Fruit fly (Drosophila melanogaster) whole organism, embryonic: ENCODE data around the gene Cwc25.
A peak's percentile ranks its signal among the peaks of the same experiment; 100 is the strongest.

Experiments
- Aef1 ChIP-seq: fragments of 200-800 bp; sonication (Bioruptor generic); IDR thresholded peaks from 3 replicates; pipeline ENCODE4 v1.3.6; 2022; ENCODE audit warnings: missing biosample characterization, missing genetic modification characterization
- Bdp1 ChIP-seq: fragments of 200-800 bp; sonication (Bioruptor generic); optimal IDR thresholded peaks from 3 replicates; lab custom pipeline; 2016; ENCODE audit warnings: missing biosample characterization, missing genetic modification characterization
- C15 ChIP-seq: fragments of 200-800 bp; sonication (Bioruptor generic); IDR thresholded peaks from 3 replicates; pipeline ENCODE4 v1.3.6; 2022; ENCODE audit warnings: missing biosample characterization, missing genetic modification characterization
- CG10462 ChIP-seq: fragments of 200-800 bp; sonication (Bioruptor generic); optimal IDR thresholded peaks from 2 replicates; lab custom pipeline; 2016; ENCODE audit warnings: missing biosample characterization, missing genetic modification characterization
- CG10654 ChIP-seq: fragments of 200-800 bp; sonication (Bioruptor generic); optimal IDR thresholded peaks from 2 replicates; lab custom pipeline; 2016; ENCODE audit warnings: missing biosample characterization, missing genetic modification characterization
- CG12769 ChIP-seq: fragments of 200-800 bp; sonication (Bioruptor generic); optimal IDR thresholded peaks from 2 replicates; lab custom pipeline; 2019; ENCODE audit warnings: missing biosample characterization, mild to moderate bottlenecking, missing genetic modification characterization, moderate library complexity
- CG17385 ChIP-seq: fragments of 200-800 bp; sonication (Bioruptor generic); optimal IDR thresholded peaks from 3 replicates; lab custom pipeline; 2018; ENCODE audit warnings: missing biosample characterization, mild to moderate bottlenecking, missing genetic modification characterization
- CG2202 ChIP-seq: fragments of 200-800 bp; sonication (Bioruptor generic); optimal IDR thresholded peaks from 2 replicates; lab custom pipeline; 2018; ENCODE audit warnings: missing biosample characterization, mild to moderate bottlenecking, missing genetic modification characterization
- CG2678 ChIP-seq: fragments of 200-800 bp; sonication (Bioruptor generic); optimal IDR thresholded peaks from 3 replicates; lab custom pipeline; 2019; ENCODE audit warnings: missing biosample characterization, mild to moderate bottlenecking, missing genetic modification characterization, moderate library complexity
- CG2889 ChIP-seq: fragments of 200-800 bp; sonication (Bioruptor generic); IDR thresholded peaks from 3 replicates; pipeline ENCODE4 v1.3.6; 2022; ENCODE audit warnings: missing biosample characterization, missing genetic modification characterization
- CG33213 ChIP-seq: fragments of 200-800 bp; sonication (Bioruptor generic); optimal IDR thresholded peaks from 3 replicates; lab custom pipeline; 2016; ENCODE audit warnings: missing biosample characterization, missing genetic modification characterization
- CG4360 ChIP-seq: fragments of 200-800 bp; sonication (Bioruptor generic); IDR thresholded peaks from 2 replicates; pipeline ENCODE4 v1.3.6; 2022; ENCODE audit warnings: missing biosample characterization, missing genetic modification characterization
- CG7556 ChIP-seq: fragments of 200-800 bp; sonication (Bioruptor generic); optimal IDR thresholded peaks from 2 replicates; lab custom pipeline; 2017; ENCODE audit warnings: missing biosample characterization, mild to moderate bottlenecking, missing genetic modification characterization
- CG7987 ChIP-seq: fragments of 200-800 bp; sonication (Bioruptor generic); optimal IDR thresholded peaks from 2 replicates; lab custom pipeline; 2018; ENCODE audit warnings: missing biosample characterization, mild to moderate bottlenecking, missing genetic modification characterization, moderate library complexity
- CG8089 ChIP-seq: fragments of 200-800 bp; sonication (Bioruptor generic); optimal IDR thresholded peaks from 3 replicates; lab custom pipeline; 2016; ENCODE audit warnings: missing biosample characterization, missing genetic modification characterization
- CG9437 ChIP-seq: fragments of 200-800 bp; sonication (Bioruptor generic); optimal IDR thresholded peaks from 2 replicates; lab custom pipeline; 2018; ENCODE audit warnings: missing biosample characterization, mild to moderate bottlenecking, missing genetic modification characterization
- Chrac-16 ChIP-seq: fragments of 200-800 bp; sonication (Bioruptor generic); optimal IDR thresholded peaks from 3 replicates; lab custom pipeline; 2016; ENCODE audit warnings: missing biosample characterization, missing genetic modification characterization
- D ChIP-seq, 2 experiments: fragments of 200-800 bp in 1 of 2; fragments of >200 bp in 1 of 2; sonication (Bioruptor generic) in 1 of 2; optimal IDR thresholded peaks; 2 replicates in 1 of 2; 3 replicates in 1 of 2; lab custom pipeline; 2017; ENCODE audit warnings: mild to moderate bottlenecking in 1 of 2, missing biosample characterization in 1 of 2, missing genetic modification characterization in 1 of 2, missing genetic modification reagents in 1 of 2
- Eip74EF ChIP-seq, 2 experiments: fragments of 200-800 bp in 1 of 2; fragments of >200 bp in 1 of 2; sonication (Bioruptor generic) in 1 of 2; optimal IDR thresholded peaks; 2 replicates each; lab custom pipeline; 2017 to 2019; ENCODE audit warnings: missing biosample characterization in 2 of 2, missing genetic modification characterization in 2 of 2, mild to moderate bottlenecking in 1 of 2, moderate library complexity in 1 of 2
- Fer1 ChIP-seq: fragments of 200-800 bp; sonication (Bioruptor generic); optimal IDR thresholded peaks from 2 replicates; lab custom pipeline; 2017; ENCODE audit warnings: missing biosample characterization, mild to moderate bottlenecking, missing genetic modification characterization
- Fer2 ChIP-seq: fragments of 200-800 bp; sonication (Bioruptor generic); optimal IDR thresholded peaks from 2 replicates; lab custom pipeline; 2018; ENCODE audit warnings: missing biosample characterization, mild to moderate bottlenecking, missing genetic modification characterization, moderate library complexity
- HHEX ChIP-seq: fragments of 200-800 bp; sonication (Bioruptor generic); optimal IDR thresholded peaks from 3 replicates; lab custom pipeline; 2017; ENCODE audit warnings: missing biosample characterization, mild to moderate bottlenecking, missing genetic modification characterization, missing genetic modification reagents
- HLH4C ChIP-seq: fragments of 200-800 bp; sonication (Bioruptor generic); IDR thresholded peaks from 3 replicates; pipeline ENCODE4 v1.3.6; 2022; ENCODE audit warnings: missing biosample characterization, missing genetic modification characterization; ENCODE audit not compliant: partially characterized antibody
- HmgD ChIP-seq: fragments of 200-800 bp; sonication (Bioruptor generic); optimal IDR thresholded peaks from 3 replicates; lab custom pipeline; 2016; ENCODE audit warnings: missing biosample characterization, missing genetic modification characterization
- Hr78 ChIP-seq, 2 experiments: fragments of 200-800 bp in 1 of 2; fragments of >200 bp in 1 of 2; sonication (Bioruptor generic) in 1 of 2; optimal IDR thresholded peaks; 2 replicates each; lab custom pipeline; 2017 to 2019; ENCODE audit warnings: missing biosample characterization in 2 of 2, missing genetic modification characterization in 2 of 2, mild to moderate bottlenecking in 1 of 2, moderate library complexity in 1 of 2
- Jarid2 ChIP-seq: fragments of 200-800 bp; sonication (Bioruptor generic); optimal IDR thresholded peaks from 3 replicates; lab custom pipeline; 2017; ENCODE audit warnings: mild to moderate bottlenecking, missing biosample characterization, missing genetic modification reagents, missing genetic modification characterization
- Lim3 ChIP-seq: fragments of 200-800 bp; sonication (Bioruptor generic); IDR thresholded peaks from 2 replicates; pipeline ENCODE4 v1.3.6; 2022; ENCODE audit warnings: missing biosample characterization, missing genetic modification characterization
- Mad ChIP-seq: fragments of 200-800 bp; sonication (Bioruptor generic); optimal IDR thresholded peaks from 2 replicates; lab custom pipeline; 2016; ENCODE audit warnings: missing biosample characterization, missing genetic modification characterization
- Max ChIP-seq: fragments of 200-800 bp; sonication (Bioruptor generic); optimal IDR thresholded peaks from 2 replicates; lab custom pipeline; 2016; ENCODE audit warnings: missing biosample characterization, mild to moderate bottlenecking, missing genetic modification characterization
- Optix ChIP-seq: fragments of 200-800 bp; sonication (Bioruptor generic); IDR thresholded peaks from 3 replicates; pipeline ENCODE4 v1.3.6; 2022; ENCODE audit warnings: missing biosample characterization, missing genetic modification characterization
- Ptx1 ChIP-seq: fragments of 200-800 bp; sonication (Bioruptor generic); IDR thresholded peaks from 2 replicates; pipeline ENCODE4 v1.3.6; 2022; ENCODE audit warnings: missing biosample characterization, missing genetic modification characterization
- Side ChIP-seq: fragments of 200-800 bp; sonication (Bioruptor generic); optimal IDR thresholded peaks from 2 replicates; lab custom pipeline; 2016; ENCODE audit warnings: missing biosample characterization, missing genetic modification characterization
- YL-1 ChIP-seq: fragments of 200-800 bp; sonication (Bioruptor generic); optimal IDR thresholded peaks from 3 replicates; lab custom pipeline; 2017; ENCODE audit warnings: missing biosample characterization, mild to moderate bottlenecking, missing genetic modification characterization
- br ChIP-seq: fragments of >200 bp; optimal IDR thresholded peaks from 2 replicates; lab custom pipeline; 2017
- crc ChIP-seq: fragments of 200-800 bp; sonication (Bioruptor generic); optimal IDR thresholded peaks from 2 replicates; lab custom pipeline; 2016; ENCODE audit warnings: missing biosample characterization, missing genetic modification characterization
- dmrt11E ChIP-seq: fragments of 200-800 bp; sonication (Bioruptor generic); optimal IDR thresholded peaks from 3 replicates; lab custom pipeline; 2018; ENCODE audit warnings: missing biosample characterization, mild to moderate bottlenecking, missing genetic modification characterization, moderate library complexity
- h ChIP-seq: fragments of >200 bp; optimal IDR thresholded peaks from 2 replicates; lab custom pipeline; 2017
- hth ChIP-seq: fragments of >200 bp; optimal IDR thresholded peaks from 2 replicates; lab custom pipeline; 2017; ENCODE audit warnings: inconsistent platforms
- ken ChIP-seq: fragments of 200-800 bp; sonication (Bioruptor generic); IDR thresholded peaks from 3 replicates; pipeline ENCODE4 v1.3.6; 2022; ENCODE audit warnings: missing biosample characterization, missing genetic modification characterization
- nau ChIP-seq: fragments of 200-800 bp; sonication (Bioruptor generic); optimal IDR thresholded peaks from 3 replicates; lab custom pipeline; 2017; ENCODE audit warnings: missing biosample characterization, mild to moderate bottlenecking, missing genetic modification characterization, missing genetic modification reagents
- peb ChIP-seq: fragments of 200-800 bp; sonication (Bioruptor generic); IDR thresholded peaks from 2 replicates; pipeline ENCODE4 v1.3.6; 2022; ENCODE audit warnings: missing biosample characterization, missing genetic modification characterization
- ro ChIP-seq: fragments of 200-800 bp; sonication (Bioruptor generic); IDR thresholded peaks from 2 replicates; pipeline ENCODE4 v1.3.6; 2022; ENCODE audit warnings: missing biosample characterization, missing genetic modification characterization
- row ChIP-seq: fragments of 200-800 bp; sonication (Bioruptor generic); IDR thresholded peaks from 3 replicates; pipeline ENCODE4 v1.3.6; 2022; ENCODE audit warnings: missing biosample characterization, missing genetic modification characterization
- seq ChIP-seq: fragments of 200-800 bp; sonication (Bioruptor generic); IDR thresholded peaks from 2 replicates; pipeline ENCODE4 v1.3.6; 2022; ENCODE audit warnings: missing biosample characterization, missing genetic modification characterization
- slp2 ChIP-seq: fragments of 200-800 bp; sonication (Bioruptor generic); optimal IDR thresholded peaks from 2 replicates; lab custom pipeline; 2016; ENCODE audit warnings: missing biosample characterization, missing genetic modification characterization
- stc ChIP-seq: fragments of 200-800 bp; sonication (Bioruptor generic); IDR thresholded peaks from 2 replicates; pipeline ENCODE4 v1.3.6; 2022; ENCODE audit warnings: missing biosample characterization, missing genetic modification characterization
- tgo ChIP-seq: fragments of 200-800 bp; sonication (Bioruptor generic); IDR thresholded peaks from 3 replicates; pipeline ENCODE4 v1.3.6; 2022; ENCODE audit warnings: missing biosample characterization, missing genetic modification characterization
- tin ChIP-seq: fragments of 200-800 bp; sonication (Bioruptor generic); optimal IDR thresholded peaks from 3 replicates; lab custom pipeline; 2016; ENCODE audit warnings: missing biosample characterization, missing genetic modification characterization
- zen ChIP-seq: fragments of 200-800 bp; sonication (Bioruptor generic); optimal IDR thresholded peaks from 3 replicates; lab custom pipeline; 2018; ENCODE audit warnings: missing biosample characterization, mild to moderate bottlenecking, missing genetic modification characterization, moderate library complexity
- zf30C ChIP-seq: fragments of 200-800 bp; sonication (Bioruptor generic); optimal IDR thresholded peaks from 3 replicates; lab custom pipeline; 2018; ENCODE audit warnings: missing biosample characterization, mild to moderate bottlenecking, missing genetic modification characterization

Cwc25 gene

DNA sequence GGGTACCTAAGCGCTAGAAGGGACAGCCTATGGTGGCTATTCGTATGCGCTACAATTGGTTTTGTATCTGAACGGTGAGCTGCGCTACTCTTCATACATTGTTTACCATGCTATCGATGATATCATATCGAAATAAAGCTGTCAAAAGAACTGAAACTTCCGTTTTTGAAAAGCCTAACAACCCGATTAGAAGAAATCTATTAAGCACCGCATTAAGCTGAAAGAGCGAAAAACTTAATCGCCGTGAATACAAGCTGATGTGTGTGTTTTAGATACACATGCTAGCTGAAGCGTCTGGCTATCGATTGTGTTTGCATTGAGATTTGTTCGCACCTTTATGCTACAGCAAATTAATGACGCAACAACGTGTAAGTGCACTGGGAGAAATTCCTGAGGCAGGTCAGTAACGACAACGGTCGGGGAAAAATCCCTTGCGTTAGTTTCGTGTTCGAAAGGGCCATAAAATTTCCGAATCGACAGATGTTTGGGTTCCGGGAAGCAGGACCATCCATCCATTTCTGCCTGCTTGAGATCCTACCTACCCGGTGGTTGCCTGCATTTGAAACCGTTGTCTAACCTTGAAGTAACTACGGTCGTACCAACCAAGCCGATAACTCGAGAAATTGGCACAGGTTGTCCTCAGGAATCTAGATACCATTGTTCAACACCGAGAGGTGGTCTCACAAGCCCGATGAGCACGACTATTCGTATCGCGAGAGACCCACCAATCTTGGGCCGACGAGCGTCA is 5.6 kb downstream of the Cwc25 start (continued):
- TF ChIP-seq ken (GFP tag; lab: Robert Waterston, UW) (no peak), CG2202 (tag; lab: Kevin White, UChicago) (peak; percentile 28), peb (no peak), row (GFP tag; lab: Robert Waterston, UW) (no peak), Ptx1 (no peak), dmrt11E (peak; percentile 57), zf30C (peak; percentile 96), D (optimal IDR thresholded peaks at IDR 0.05; lab: Kevin White, UChicago) (peak; percentile 39), D (GFP tag; optimal IDR thresholded peaks at IDR 0.05; lab: Kevin White, UChicago) (peak; percentile 74), CG9437 (peak; percentile 57), HLH4C (no peak), Optix (no peak), slp2 (GFP tag; lab: Kevin White, UChicago) (peak; percentile 79), hth (lab: Kevin White, UChicago) (no peak), Bdp1 (peak; percentile 53), Mad (GFP tag; lab: Kevin White, UChicago) (no peak), zen (peak; percentile 75), CG2889 (GFP tag; lab: Robert Waterston, UW) (no peak), h (lab: Kevin White, UChicago) (no peak), CG33213 (GFP tag; lab: Kevin White, UChicago) (peak; percentile 72), Chrac-16 (GFP tag; lab: Kevin White, UChicago) (peak; percentile 70), C15 (no peak), CG10462 (peak; percentile 48), br (lab: Kevin White, UChicago) (no peak), Jarid2 (GFP tag; lab: Kevin White, UChicago) (peak; percentile 64), Lim3 (no peak), Eip74EF (GFP tag; optimal IDR thresholded peaks at IDR 0.05; lab: Kevin White, UChicago) (peak in 1 of 2 experiments; percentile 83), CG4360 (GFP tag; lab: Robert Waterston, UW) (no peak), nau (GFP tag; lab: Kevin White, UChicago) (peak; percentile 80), tgo (GFP tag; lab: Robert Waterston, UW) (no peak), Side (peak; percentile 85), HmgD (GFP tag; lab: Kevin White, UChicago) (peak; percentile 52), ro (GFP tag; lab: Robert Waterston, UW) (no peak), YL-1 (GFP tag; lab: Kevin White, UChicago) (peak; percentile 51), Aef1 (GFP tag; lab: Robert Waterston, UW) (no peak), CG2678 (tag; lab: Kevin White, UChicago) (peak; percentile 91), CG10654 (GFP tag; lab: Kevin White, UChicago) (peak; percentile 66), seq (no peak), Fer2 (tag; lab: Kevin White, UChicago) (peak; percentile 55), Fer1 (peak; percentile 86), Hr78 (GFP tag; optimal IDR thresholded peaks at IDR 0.05; lab: Kevin White, UChicago) (peak in 1 of 2 experiments; percentile 49), CG17385 (GFP tag; lab: Kevin White, UChicago) (peak; percentile 69), crc (peak; percentile 83), stc (GFP tag; lab: Robert Waterston, UW) (no peak), Max (GFP tag; lab: Kevin White, UChicago) (peak; percentile 50), CG7556 (GFP tag; lab: Kevin White, UChicago) (peak; percentile 84), CG7987 (GFP tag; lab: Kevin White, UChicago) (peak; percentile 86), tin (GFP tag; lab: Kevin White, UChicago) (peak; percentile 58), HHEX (GFP tag; lab: Kevin White, UChicago) (peak; percentile 86), CG12769 (tag; lab: Kevin White, UChicago) (peak; percentile 92), CG8089 (GFP tag; lab: Kevin White, UChicago) (peak; percentile 73)
